Worm (Caenorhabditis elegans): ENCODE results near the gene col-170.

DNA sequence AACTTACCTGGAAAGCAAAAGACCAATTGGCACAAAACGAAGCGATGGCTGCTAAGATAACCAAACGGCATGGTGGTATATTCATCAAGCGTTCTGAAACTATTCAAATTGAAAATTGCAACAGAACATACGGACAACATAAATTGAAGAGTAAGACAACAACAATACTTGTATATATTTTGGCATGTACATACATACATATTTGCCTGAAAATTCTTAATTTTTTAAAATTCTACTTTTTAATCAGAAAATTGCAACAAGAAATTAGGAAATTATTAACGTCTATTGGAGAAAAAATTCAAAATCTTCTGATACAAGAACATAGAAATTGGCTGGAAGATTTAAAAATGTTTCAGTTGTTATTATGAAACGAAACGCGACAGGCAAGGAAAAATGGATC, 6.4 kb downstream of the col-170 start, which contains the start of gene C03B1.13:
- TF ChIP-seq madf-9 (GFP tag; conservative IDR thresholded peaks at IDR 0.05) (no peak), unc-62 (GFP tag; optimal IDR thresholded peaks at IDR 0.05 in 1 of 2) (no peak), unc-62 (tag; optimal IDR thresholded peaks at IDR 0.05) (no peak), nhr-28 (tag; optimal IDR thresholded peaks at IDR 0.05) (no peak), ces-1 (GFP tag; optimal IDR thresholded peaks at IDR 0.05) (no peak), mdl-1 (tag; optimal IDR thresholded peaks at IDR 0.05) (no peak), skn-1 (tag; optimal IDR thresholded peaks at IDR 0.05) (no peak), ama-1 (optimal IDR thresholded peaks at IDR 0.05) (no peak), F49E8.2 (tag; optimal IDR thresholded peaks at IDR 0.05; ENCODE audit: borderline replicate concordance) (no peak), lin-15B (tag; optimal IDR thresholded peaks at IDR 0.05) (no peak), Y5F2A.4 (GFP tag; optimal IDR thresholded peaks at IDR 0.05) (no peak), R02D3.7 (tag; optimal IDR thresholded peaks at IDR 0.05) (no peak), ceh-44 (GFP tag; IDR thresholded peaks at IDR 0.05) (no peak), T20F7.1 (GFP tag; optimal IDR thresholded peaks at IDR 0.05) (no peak)

All from whole organism, L4 larva.